Worm (Caenorhabditis elegans) whole organism, L2 larva: ENCODE results near the gene K01D12.9.
A peak's percentile ranks its signal among the peaks of the same experiment; 100 is the strongest.

ENCODE experiments used
- C34F6.9 ChIP-seq: fragments of 150-350 bp; optimal IDR thresholded peaks from 2 replicates; lab custom pipeline; 2014; ENCODE audit warnings: missing biosample characterization, missing genetic modification characterization
- F13H6.1 ChIP-seq: sonication (generic microtip); optimal IDR thresholded peaks from 2 replicates; lab custom pipeline; 2016; ENCODE audit warnings: missing genetic modification characterization, missing compliant biosample characterization
- Y55F3AM.14 ChIP-seq: fragments of 200-800 bp; sonication (Bioruptor generic); optimal IDR thresholded peaks from 2 replicates; lab custom pipeline; 2018; ENCODE audit warnings: mild to moderate bottlenecking, missing genetic modification characterization, missing compliant biosample characterization
- alr-1 ChIP-seq: fragments of 150-350 bp; optimal IDR thresholded peaks from 2 replicates; lab custom pipeline; 2014; ENCODE audit warnings: missing biosample characterization, missing genetic modification characterization
- aly-2 ChIP-seq: fragments of 150-350 bp; optimal IDR thresholded peaks from 2 replicates; lab custom pipeline; 2014; ENCODE audit warnings: missing biosample characterization, missing genetic modification characterization
- ama-1 ChIP-seq: fragments of 150-350 bp; optimal IDR thresholded peaks from 2 replicates; lab custom pipeline; 2018; ENCODE audit warnings: inconsistent platforms
- blmp-1 ChIP-seq: sonication (generic microtip); optimal IDR thresholded peaks from 2 replicates; lab custom pipeline; 2017; ENCODE audit warnings: missing genetic modification characterization, mild to moderate bottlenecking, missing compliant biosample characterization, antibody characterized with exemption, moderate library complexity; ENCODE audit not compliant: insufficient read depth
- ceh-82 ChIP-seq: fragments of 150-350 bp; optimal IDR thresholded peaks from 2 replicates; lab custom pipeline; 2014; ENCODE audit warnings: missing biosample characterization, missing genetic modification characterization
- crh-2 ChIP-seq: sonication (generic microtip); optimal IDR thresholded peaks from 2 replicates; lab custom pipeline; 2017; ENCODE audit warnings: missing biosample characterization, missing genetic modification characterization
- dmd-4 ChIP-seq: sonication (generic microtip); optimal IDR thresholded peaks from 2 replicates; lab custom pipeline; 2017; ENCODE audit warnings: missing biosample characterization, missing genetic modification characterization
- egl-27 ChIP-seq: sonication (generic microtip); optimal IDR thresholded peaks from 3 replicates; lab custom pipeline; 2017; ENCODE audit warnings: missing biosample characterization, missing genetic modification reagents, missing genetic modification characterization
- elt-3 ChIP-seq: sonication (generic microtip); optimal IDR thresholded peaks from 2 replicates; lab custom pipeline; 2017; ENCODE audit warnings: missing biosample characterization, missing genetic modification characterization
- fos-1 ChIP-seq: fragments of 150-350 bp; optimal IDR thresholded peaks from 2 replicates; lab custom pipeline; 2014; ENCODE audit warnings: missing biosample characterization, missing genetic modification characterization
- gmeb-1 ChIP-seq: fragments of 150-350 bp; optimal IDR thresholded peaks from 2 replicates; lab custom pipeline; 2014; ENCODE audit warnings: missing biosample characterization, missing genetic modification characterization
- lin-11 ChIP-seq: fragments of 150-350 bp; sonication (generic microtip); optimal IDR thresholded peaks from 2 replicates; lab custom pipeline; 2014; ENCODE audit warnings: missing biosample characterization, missing genetic modification characterization, inconsistent platforms, mixed read lengths
- lin-13 ChIP-seq: fragments of 150-350 bp; optimal IDR thresholded peaks from 2 replicates; lab custom pipeline; 2014; ENCODE audit warnings: missing biosample characterization, missing genetic modification reagents, missing genetic modification characterization
- lin-39 ChIP-seq: fragments of 150-350 bp; optimal IDR thresholded peaks from 2 replicates; lab custom pipeline; 2014; ENCODE audit warnings: missing biosample characterization, missing genetic modification reagents, missing genetic modification characterization
- lsy-2 ChIP-seq, 2 experiments: fragments of 150-350 bp in 1 of 2; sonication (generic microtip) in 1 of 2; optimal IDR thresholded peaks; 2 replicates each; lab custom pipeline; 2014 to 2017; ENCODE audit warnings: missing biosample characterization in 2 of 2, missing genetic modification characterization in 2 of 2
- nhr-10 ChIP-seq: sonication (generic microtip); optimal IDR thresholded peaks from 2 replicates; lab custom pipeline; 2017; ENCODE audit warnings: missing biosample characterization, missing genetic modification characterization
- nhr-11 ChIP-seq: fragments of 150-350 bp; optimal IDR thresholded peaks from 2 replicates; lab custom pipeline; 2014; ENCODE audit warnings: missing biosample characterization, missing genetic modification characterization
- nhr-12 ChIP-seq: fragments of 150-350 bp; optimal IDR thresholded peaks from 2 replicates; lab custom pipeline; 2014; ENCODE audit warnings: missing biosample characterization, missing genetic modification characterization
- nhr-129 ChIP-seq: fragments of 150-350 bp; optimal IDR thresholded peaks from 2 replicates; lab custom pipeline; 2014; ENCODE audit warnings: missing biosample characterization, missing genetic modification characterization
- nhr-21 ChIP-seq: fragments of 150-350 bp; optimal IDR thresholded peaks from 2 replicates; lab custom pipeline; 2014; ENCODE audit warnings: missing biosample characterization, missing genetic modification characterization
- nhr-23 ChIP-seq: fragments of 150-350 bp; optimal IDR thresholded peaks from 2 replicates; lab custom pipeline; 2014; ENCODE audit warnings: missing biosample characterization, missing genetic modification reagents, missing genetic modification characterization
- nhr-237 ChIP-seq: fragments of 150-350 bp; optimal IDR thresholded peaks from 2 replicates; lab custom pipeline; 2014; ENCODE audit warnings: missing biosample characterization, missing genetic modification characterization
- nhr-6 ChIP-seq: fragments of 150-350 bp; optimal IDR thresholded peaks from 2 replicates; lab custom pipeline; 2014; ENCODE audit warnings: missing biosample characterization, missing genetic modification characterization
- peb-1 ChIP-seq: fragments of 150-350 bp; optimal IDR thresholded peaks from 2 replicates; lab custom pipeline; 2014; ENCODE audit warnings: missing biosample characterization, missing genetic modification characterization
- sem-4 ChIP-seq: fragments of 150-350 bp; optimal IDR thresholded peaks from 2 replicates; lab custom pipeline; 2014; ENCODE audit warnings: missing biosample characterization, missing genetic modification reagents, missing genetic modification characterization
- skn-1 ChIP-seq: sonication (generic microtip); optimal IDR thresholded peaks from 2 replicates; lab custom pipeline; 2017; ENCODE audit warnings: missing biosample characterization, missing genetic modification characterization
- sma-3 ChIP-seq: sonication (generic microtip); optimal IDR thresholded peaks from 2 replicates; lab custom pipeline; 2016; ENCODE audit warnings: missing genetic modification reagents, missing genetic modification characterization, missing compliant biosample characterization
- sma-9 ChIP-seq, 2 experiments: fragments of 150-350 bp in 1 of 2; sonication (generic microtip) in 1 of 2; optimal IDR thresholded peaks; 2 replicates each; lab custom pipeline; 2014 to 2016; ENCODE audit warnings: missing genetic modification characterization in 2 of 2, mild to moderate bottlenecking in 1 of 2, missing biosample characterization in 1 of 2, missing compliant biosample characterization in 1 of 2, missing genetic modification reagents in 1 of 2, moderate library complexity in 1 of 2
- snpc-4 ChIP-seq: fragments of 150-350 bp; optimal IDR thresholded peaks from 2 replicates; lab custom pipeline; 2014; ENCODE audit warnings: missing biosample characterization, missing genetic modification characterization
- unc-39 ChIP-seq: fragments of 150-350 bp; optimal IDR thresholded peaks from 2 replicates; lab custom pipeline; 2014; ENCODE audit warnings: missing biosample characterization, missing genetic modification characterization
- unc-62 ChIP-seq: fragments of 150-350 bp; optimal IDR thresholded peaks from 2 replicates; lab custom pipeline; 2014; ENCODE audit warnings: missing biosample characterization, missing genetic modification reagents, missing genetic modification characterization
- zag-1 ChIP-seq: fragments of 150-350 bp; optimal IDR thresholded peaks from 2 replicates; lab custom pipeline; 2014; ENCODE audit warnings: missing biosample characterization, missing genetic modification characterization
- ztf-11 ChIP-seq: sonication (generic microtip); optimal IDR thresholded peaks from 2 replicates; lab custom pipeline; 2017; ENCODE audit warnings: missing biosample characterization, missing genetic modification characterization

K01D12.9 gene

DNA sequence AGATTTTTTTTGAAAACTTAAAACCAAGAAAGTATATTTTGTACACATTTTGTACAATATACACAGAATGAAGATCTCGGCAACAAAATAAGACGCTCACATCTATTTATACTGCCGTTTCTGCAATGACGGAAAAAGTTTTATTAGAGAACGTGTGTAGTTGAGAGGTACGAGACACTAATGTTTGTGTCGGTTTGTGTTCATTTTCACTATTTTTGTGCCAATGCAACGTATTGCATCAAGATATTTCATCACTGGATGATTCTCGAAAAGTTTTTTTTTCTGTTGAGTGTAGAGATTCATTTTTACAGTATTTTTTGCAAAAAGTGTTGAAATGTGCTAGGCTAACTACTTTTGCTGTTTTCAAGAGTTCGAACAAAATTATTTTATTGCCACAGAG, 4.6 kb upstream of the K01D12.9 start (continued):
- TF ChIP-seq lin-11 (tag; lab: Kevin White, UChicago) (no peak), sma-9 (GFP tag; optimal IDR thresholded peaks at IDR 0.05; lab: Kevin White, UChicago) (peak; percentile 51), sma-9 (tag; optimal IDR thresholded peaks at IDR 0.05; lab: Kevin White, UChicago) (no peak), aly-2 (no peak), lin-13 (GFP tag; lab: Kevin White, UChicago) (no peak), nhr-237 (no peak)

DNA sequence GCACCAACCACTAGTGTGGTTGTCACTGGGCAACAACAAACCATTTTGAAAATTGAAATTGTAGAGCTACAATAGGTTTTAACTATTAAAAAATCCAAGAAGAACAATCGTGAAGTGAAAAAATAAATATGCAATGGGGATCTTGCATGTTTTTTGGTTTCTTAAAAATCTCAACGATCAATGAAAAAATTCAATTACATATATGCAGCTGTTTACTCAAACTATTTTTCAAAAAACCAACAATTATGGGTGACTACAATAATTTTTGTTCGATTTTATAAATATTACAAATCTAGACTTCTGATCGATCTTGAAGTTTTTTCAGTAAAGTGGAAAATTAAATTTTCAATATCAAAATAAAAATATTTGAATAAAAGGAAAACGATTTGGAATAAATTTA, 4.1 kb upstream of the K01D12.9 start, which contains the start of gene cdr-4:
cdr-4 (minus strand) TSS at position 101 of the 400 bp plus-strand sequence.
- no peak for TF ChIP-seq nhr-6
- no peak for TF ChIP-seq nhr-12 (tag; lab: Kevin White, UChicago)
- TF ChIP-seq F13H6.1 (tag; lab: Kevin White, UChicago) = no peak

DNA sequence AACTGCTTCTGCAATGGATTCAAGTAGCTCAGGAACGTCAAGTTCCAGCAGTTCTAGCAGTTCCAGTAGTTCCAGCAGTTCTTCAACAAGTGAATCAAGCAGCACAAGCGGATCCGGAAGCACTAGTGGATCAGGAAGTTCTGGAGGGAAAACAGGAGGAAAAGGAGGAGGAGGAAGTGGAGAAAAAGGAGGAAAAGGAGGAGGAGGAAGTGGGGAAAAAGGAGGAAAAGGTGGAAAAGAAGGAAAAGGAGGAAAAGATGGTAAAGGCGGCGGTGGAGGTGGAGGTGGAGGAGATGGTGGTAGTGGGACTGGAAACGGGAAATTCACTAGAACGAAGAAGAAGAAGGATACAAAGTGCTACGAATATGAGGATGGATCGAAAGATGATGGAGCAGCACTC, 2.1 kb upstream of the K01D12.9 start:
- TF ChIP-seq C34F6.9 (tag; lab: Kevin White, UChicago) = no peak
- no peak for TF ChIP-seq snpc-4
- no peak for TF ChIP-seq nhr-129 (tag; lab: Kevin White, UChicago)
- TF ChIP-seq nhr-12 (tag; lab: Kevin White, UChicago) = no peak

DNA sequence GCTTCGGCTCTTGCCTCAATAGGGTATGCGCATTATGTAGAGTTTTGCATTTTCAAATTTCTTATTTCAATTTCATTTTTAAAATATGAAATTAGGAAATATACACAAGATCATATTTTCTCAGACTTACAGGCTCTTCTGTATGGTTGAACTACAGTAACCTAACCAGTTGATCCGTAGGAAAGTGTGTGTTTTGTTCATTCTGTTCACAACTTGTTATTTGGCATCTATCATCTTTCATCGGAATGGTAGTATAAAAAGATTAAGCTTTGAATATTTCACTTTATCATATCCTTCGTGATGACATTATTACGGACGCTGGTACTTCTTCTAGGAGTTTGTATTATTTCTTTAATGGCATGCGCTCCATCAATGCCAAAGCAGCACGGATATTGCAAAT, 1.5 kb upstream of the K01D12.9 start, which contains the start of gene K01D12.10:
K01D12.10 (plus strand) TSS at position 301 of the 400 bp plus-strand sequence.
- TF ChIP-seq nhr-237 (no peak), ztf-11 (tag; lab: Kevin White, UChicago) (no peak), crh-2 (no peak), nhr-11 (tag; lab: Kevin White, UChicago) (no peak), ama-1 (lab: Kevin White, UChicago) (no peak)

DNA sequence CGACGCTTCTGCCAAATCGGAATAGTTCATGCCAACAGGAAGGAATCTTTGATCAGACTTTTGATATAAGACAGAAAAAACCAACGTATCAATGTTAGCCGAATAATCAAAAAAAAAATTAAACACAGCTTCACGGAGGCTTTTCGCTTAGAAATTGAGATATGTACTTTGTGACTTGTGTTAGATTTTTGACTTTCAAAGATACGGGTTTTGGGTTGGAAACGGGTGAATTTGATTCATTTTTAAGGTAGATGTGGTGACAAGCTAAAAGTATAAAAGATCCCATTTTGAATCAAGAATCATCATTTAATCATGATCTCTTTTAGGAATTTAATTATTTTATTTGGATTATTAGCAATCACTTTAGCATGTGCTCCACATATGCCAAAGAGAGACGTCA, 2.1 kb downstream of the K01D12.9 start, which contains the start of gene K01D12.8:
K01D12.8 (plus strand) TSS at position 301 of the 400 bp plus-strand sequence.
- no peak for TF ChIP-seq nhr-6
- no peak for TF ChIP-seq sem-4
- no peak for TF ChIP-seq blmp-1 (tag; lab: Kevin White, UChicago)
- TF ChIP-seq zag-1 (tag; lab: Kevin White, UChicago) = no peak
- TF ChIP-seq C34F6.9 (tag; lab: Kevin White, UChicago) = no peak
- TF ChIP-seq egl-27 (tag; lab: Kevin White, UChicago) = no peak
- TF ChIP-seq nhr-10 = no peak
- no peak for TF ChIP-seq elt-3 (tag; lab: Kevin White, UChicago)
- no peak for TF ChIP-seq lsy-2 (tag; optimal IDR thresholded peaks at IDR 0.05; lab: Kevin White, UChicago)
- TF ChIP-seq nhr-23 (tag; lab: Kevin White, UChicago) = no peak
- TF ChIP-seq alr-1 = no peak
- no peak for TF ChIP-seq unc-39
- TF ChIP-seq skn-1 (tag; lab: Kevin White, UChicago) = no peak
- no peak for TF ChIP-seq peb-1 (tag; lab: Kevin White, UChicago)
- TF ChIP-seq nhr-21 = no peak

DNA sequence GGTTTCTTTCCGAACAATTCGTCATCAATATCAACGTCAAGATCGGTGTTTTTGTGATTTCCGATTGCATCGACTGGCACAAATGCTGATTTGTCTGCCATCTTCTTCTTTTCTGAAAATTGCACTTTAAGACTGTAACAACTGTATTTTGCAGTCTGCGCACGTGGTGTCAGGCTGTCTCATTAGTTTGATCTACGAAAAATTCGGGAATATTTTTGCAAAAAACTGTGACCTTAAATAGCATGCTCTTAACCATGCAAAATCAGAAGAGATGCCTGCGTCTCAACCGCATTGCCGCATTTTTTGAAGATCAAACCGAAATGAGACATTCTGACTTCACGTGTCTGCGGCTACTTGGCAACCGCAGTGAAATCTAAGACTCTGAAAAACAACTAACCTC, 3.1 kb downstream of the K01D12.9 start, which contains the start of gene K01D12.7:
K01D12.7 (minus strand) TSS at position 101 of the 400 bp plus-strand sequence.
- TF ChIP-seq nhr-11 (tag; lab: Kevin White, UChicago) (no peak), fos-1 (tag; lab: Kevin White, UChicago) (no peak), dmd-4 (tag; lab: Kevin White, UChicago) (no peak), Y55F3AM.14 (GFP tag; lab: Kevin White, UChicago) (no peak), sem-4 (no peak), elt-3 (tag; lab: Kevin White, UChicago) (no peak), lin-39 (tag; lab: Kevin White, UChicago) (no peak), alr-1 (no peak), ceh-82 (no peak), unc-62 (GFP tag; lab: Kevin White, UChicago) (no peak), sma-3 (GFP tag; lab: Kevin White, UChicago) (no peak), F13H6.1 (tag; lab: Kevin White, UChicago) (no peak), gmeb-1 (tag; lab: Kevin White, UChicago) (no peak), nhr-21 (no peak), ztf-11 (tag; lab: Kevin White, UChicago) (no peak)
